Worm (Caenorhabditis elegans) whole organism, young adult: ENCODE results near the gene str-61.

Source experiments
- B0261.1 ChIP-seq: sonication (generic microtip); optimal IDR thresholded peaks from 2 replicates; lab custom pipeline; 2016; ENCODE audit warnings: mild to moderate bottlenecking, missing genetic modification characterization, moderate library complexity, missing compliant biosample characterization
- D2030.7 ChIP-seq: fragments of 200-800 bp; sonication (Bioruptor generic); IDR thresholded peaks from 2 replicates; pipeline ENCODE4 v1.3.6; 2022; ENCODE audit warnings: missing genetic modification reagents, missing genetic modification characterization, missing compliant biosample characterization
- F10E7.11 ChIP-seq: sonication (generic microtip); optimal IDR thresholded peaks from 2 replicates; lab custom pipeline; 2017; ENCODE audit warnings: mild to moderate bottlenecking, missing genetic modification characterization, moderate library complexity, missing compliant biosample characterization
- F22D6.2 ChIP-seq: sonication (generic microtip); optimal IDR thresholded peaks from 2 replicates; lab custom pipeline; 2016; ENCODE audit warnings: mild to moderate bottlenecking, missing genetic modification characterization, missing compliant biosample characterization
- F33H1.4 ChIP-seq: fragments of 200-800 bp; sonication (Bioruptor generic); IDR thresholded peaks from 2 replicates; pipeline ENCODE4 v1.3.6; 2022; ENCODE audit warnings: missing genetic modification reagents, missing genetic modification characterization, missing compliant biosample characterization
- F57A8.1 ChIP-seq: fragments of 200-800 bp; sonication (Bioruptor generic); optimal IDR thresholded peaks from 2 replicates; lab custom pipeline; 2018; ENCODE audit warnings: mild to moderate bottlenecking, missing genetic modification characterization, moderate library complexity, missing compliant biosample characterization
- K12H6.12 ChIP-seq: fragments of 200-800 bp; sonication (Bioruptor generic); optimal IDR thresholded peaks from 2 replicates; lab custom pipeline; 2018; ENCODE audit warnings: mild to moderate bottlenecking, missing genetic modification characterization, missing compliant biosample characterization
- Y53G8AR.9 ChIP-seq: fragments of 200-800 bp; sonication (Bioruptor generic); conservative IDR thresholded peaks from 2 replicates; pipeline ENCODE4 v1.3.6; 2022; ENCODE audit warnings: missing genetic modification reagents, missing genetic modification characterization, missing compliant biosample characterization
- Y67H2A.10 ChIP-seq: fragments of 200-800 bp; sonication (Bioruptor generic); conservative IDR thresholded peaks from 2 replicates; pipeline ENCODE4 v1.3.6; 2022; ENCODE audit warnings: missing genetic modification reagents, missing genetic modification characterization, missing compliant biosample characterization
- aptf-2 ChIP-seq: fragments of 200-800 bp; sonication (Bioruptor generic); conservative IDR thresholded peaks from 2 replicates; pipeline ENCODE4 v1.3.6; 2022; ENCODE audit warnings: missing genetic modification reagents, missing genetic modification characterization, missing compliant biosample characterization
- atf-7 ChIP-seq: sonication (generic microtip); optimal IDR thresholded peaks from 2 replicates; lab custom pipeline; 2017; ENCODE audit warnings: mild to moderate bottlenecking, missing genetic modification characterization, missing compliant biosample characterization
- attf-6 ChIP-seq: fragments of 200-800 bp; sonication (Bioruptor generic); IDR thresholded peaks from 2 replicates; pipeline ENCODE4 v1.3.6; 2022; ENCODE audit warnings: missing genetic modification reagents, missing genetic modification characterization, missing compliant biosample characterization
- ccch-3 ChIP-seq: fragments of 200-800 bp; sonication (Bioruptor generic); optimal IDR thresholded peaks from 2 replicates; lab custom pipeline; 2018; ENCODE audit warnings: mild to moderate bottlenecking, missing genetic modification characterization, missing compliant biosample characterization
- ceh-100 ChIP-seq: fragments of 200-800 bp; sonication (Bioruptor generic); IDR thresholded peaks from 2 replicates; pipeline ENCODE4 v1.3.6; 2022; ENCODE audit warnings: missing genetic modification reagents, missing genetic modification characterization, missing compliant biosample characterization
- ceh-27 ChIP-seq: fragments of 200-800 bp; sonication (Bioruptor generic); optimal IDR thresholded peaks from 2 replicates; lab custom pipeline; 2018; ENCODE audit warnings: mild to moderate bottlenecking, missing genetic modification characterization, moderate library complexity, missing compliant biosample characterization
- ceh-91 ChIP-seq: fragments of 200-800 bp; sonication (Bioruptor generic); IDR thresholded peaks from 2 replicates; pipeline ENCODE4 v1.3.6; 2022; ENCODE audit warnings: missing genetic modification reagents, missing genetic modification characterization, missing compliant biosample characterization
- dox-1 ChIP-seq: fragments of 200-800 bp; sonication (Bioruptor generic); IDR thresholded peaks from 2 replicates; pipeline ENCODE4 v1.3.6; 2022; ENCODE audit warnings: missing genetic modification reagents, missing genetic modification characterization, missing compliant biosample characterization
- dpl-1 ChIP-seq: fragments of 150-350 bp; optimal IDR thresholded peaks from 2 replicates; lab custom pipeline; 2014; ENCODE audit warnings: missing biosample characterization, missing genetic modification reagents, missing genetic modification characterization
- ekl-4 ChIP-seq: fragments of 200-800 bp; sonication (Bioruptor generic); IDR thresholded peaks from 2 replicates; pipeline ENCODE4 v1.3.6; 2022; ENCODE audit warnings: missing genetic modification reagents, missing genetic modification characterization, missing compliant biosample characterization
- ets-4 ChIP-seq: fragments of 200-800 bp; sonication (Bioruptor generic); optimal IDR thresholded peaks from 2 replicates; lab custom pipeline; 2018; ENCODE audit warnings: mild to moderate bottlenecking, missing genetic modification characterization, missing compliant biosample characterization
- hlh-26 ChIP-seq: fragments of 200-800 bp; sonication (Bioruptor generic); conservative IDR thresholded peaks from 2 replicates; pipeline ENCODE4 v1.3.6; 2022; ENCODE audit warnings: missing genetic modification reagents, missing genetic modification characterization, missing compliant biosample characterization
- hmg-1.2 ChIP-seq: fragments of 200-800 bp; sonication (Bioruptor generic); IDR thresholded peaks from 2 replicates; pipeline ENCODE4 v1.3.6; 2022; ENCODE audit warnings: missing genetic modification reagents, missing genetic modification characterization, missing compliant biosample characterization
- lir-1 ChIP-seq: fragments of 200-800 bp; sonication (Bioruptor generic); conservative IDR thresholded peaks from 2 replicates; pipeline ENCODE4 v1.3.6; 2022; ENCODE audit warnings: missing genetic modification reagents, missing genetic modification characterization, missing compliant biosample characterization
- lsy-27 ChIP-seq: sonication (generic microtip); optimal IDR thresholded peaks from 2 replicates; lab custom pipeline; 2017; ENCODE audit warnings: missing genetic modification characterization, mild to moderate bottlenecking, missing compliant biosample characterization, antibody characterized with exemption, missing genotype, borderline replicate concordance; ENCODE audit not compliant: insufficient read depth
- madf-10 ChIP-seq: sonication (generic microtip); optimal IDR thresholded peaks from 2 replicates; lab custom pipeline; 2016; ENCODE audit warnings: mild to moderate bottlenecking, missing genetic modification characterization, missing compliant biosample characterization
- madf-3 ChIP-seq: fragments of 200-800 bp; sonication (Bioruptor generic); IDR thresholded peaks from 2 replicates; pipeline ENCODE4 v1.3.6; 2022; ENCODE audit warnings: missing genetic modification reagents, missing genetic modification characterization, missing compliant biosample characterization
- mxl-1 ChIP-seq: sonication (generic microtip); optimal IDR thresholded peaks from 2 replicates; lab custom pipeline; 2016; ENCODE audit warnings: missing genetic modification characterization, missing compliant biosample characterization
- nfya-2 ChIP-seq: fragments of 200-800 bp; sonication (Bioruptor generic); IDR thresholded peaks from 2 replicates; pipeline ENCODE4 v1.3.6; 2022; ENCODE audit warnings: missing genetic modification reagents, missing genetic modification characterization, missing compliant biosample characterization
- nhr-120 ChIP-seq: fragments of 200-800 bp; sonication (Bioruptor generic); IDR thresholded peaks from 2 replicates; pipeline ENCODE4 v1.3.6; 2022; ENCODE audit warnings: missing genetic modification characterization, missing compliant biosample characterization
- nhr-179 ChIP-seq: sonication (generic microtip); optimal IDR thresholded peaks from 2 replicates; lab custom pipeline; 2016; ENCODE audit warnings: mild to moderate bottlenecking, missing genetic modification characterization, missing compliant biosample characterization
- nhr-80 ChIP-seq: sonication (generic microtip); optimal IDR thresholded peaks from 2 replicates; lab custom pipeline; 2016; ENCODE audit warnings: missing genetic modification characterization, missing compliant biosample characterization
- pbrm-1 ChIP-seq: fragments of 200-800 bp; sonication (Bioruptor generic); IDR thresholded peaks from 2 replicates; pipeline ENCODE4 v1.3.6; 2022; ENCODE audit warnings: missing genetic modification reagents, missing genetic modification characterization, missing compliant biosample characterization
- pha-4 ChIP-seq: fragments of 150-350 bp; sonication (generic microtip); optimal IDR thresholded peaks from 2 replicates; lab custom pipeline; 2014; ENCODE audit warnings: missing biosample characterization, missing genetic modification reagents, missing genetic modification characterization
- rpc-1 ChIP-seq, 2 experiments: fragments of 150-350 bp in 1 of 2; sonication (generic microtip) in 1 of 2; optimal IDR thresholded peaks; 2 replicates each; lab custom pipeline; 2014 to 2018; ENCODE audit warnings: missing biosample characterization in 1 of 2, missing genetic modification characterization in 1 of 2, missing genetic modification reagents in 1 of 2, missing genotype in 1 of 2
- sea-2 ChIP-seq: fragments of 200-800 bp; sonication (Bioruptor generic); IDR thresholded peaks from 2 replicates; pipeline ENCODE4 v1.3.6; 2022; ENCODE audit warnings: missing genetic modification characterization, missing compliant biosample characterization
- snpc-1.1 ChIP-seq: sonication (generic microtip); optimal IDR thresholded peaks from 2 replicates; lab custom pipeline; 2017; ENCODE audit warnings: missing genetic modification characterization, mild to moderate bottlenecking, missing compliant biosample characterization, antibody characterized with exemption, moderate library complexity, missing genotype, missing genetic modification reagents; ENCODE audit not compliant: insufficient read depth
- snpc-1.3 ChIP-seq: sonication (generic microtip); optimal IDR thresholded peaks from 2 replicates; lab custom pipeline; 2017; ENCODE audit warnings: missing genetic modification characterization, mild to moderate bottlenecking, missing compliant biosample characterization, antibody characterized with exemption, moderate library complexity, missing genotype, missing genetic modification reagents; ENCODE audit not compliant: insufficient read depth
- snpc-3.4 ChIP-seq: sonication (generic microtip); optimal IDR thresholded peaks from 2 replicates; lab custom pipeline; 2017; ENCODE audit warnings: missing genetic modification characterization, mild to moderate bottlenecking, missing compliant biosample characterization, antibody characterized with exemption, moderate library complexity, missing genotype, missing genetic modification reagents
- unc-62 ChIP-seq: fragments of 150-350 bp; optimal IDR thresholded peaks from 2 replicates; lab custom pipeline; 2014; ENCODE audit warnings: missing biosample characterization, missing genetic modification reagents, missing genetic modification characterization
- xnd-1 ChIP-seq: sonication (generic microtip); optimal IDR thresholded peaks from 2 replicates; lab custom pipeline; 2016; ENCODE audit warnings: missing genotype, missing genetic modification reagents, missing genetic modification characterization, missing compliant biosample characterization
- zfh-2 ChIP-seq: fragments of 200-800 bp; sonication (Bioruptor generic); conservative IDR thresholded peaks from 2 replicates; pipeline ENCODE4 v1.3.6; 2022; ENCODE audit warnings: missing genetic modification reagents, missing genetic modification characterization, missing compliant biosample characterization
- zim-3 ChIP-seq: sonication (generic microtip); optimal IDR thresholded peaks from 2 replicates; lab custom pipeline; 2017; ENCODE audit warnings: mild to moderate bottlenecking, missing genetic modification characterization, moderate library complexity, missing compliant biosample characterization
- ztf-18 ChIP-seq: sonication (generic microtip); optimal IDR thresholded peaks from 2 replicates; lab custom pipeline; 2016; ENCODE audit warnings: missing genotype, mild to moderate bottlenecking, missing genetic modification characterization, missing compliant biosample characterization
- ztf-22 ChIP-seq: fragments of 200-800 bp; sonication (Bioruptor generic); optimal IDR thresholded peaks from 2 replicates; lab custom pipeline; 2018; ENCODE audit warnings: mild to moderate bottlenecking, missing genetic modification characterization, moderate library complexity, missing compliant biosample characterization
- ztf-28 ChIP-seq: fragments of 200-800 bp; sonication (Bioruptor generic); IDR thresholded peaks from 2 replicates; pipeline ENCODE4 v1.3.6; 2022; ENCODE audit warnings: missing genetic modification reagents, missing genetic modification characterization, missing compliant biosample characterization

Gene str-61

DNA sequence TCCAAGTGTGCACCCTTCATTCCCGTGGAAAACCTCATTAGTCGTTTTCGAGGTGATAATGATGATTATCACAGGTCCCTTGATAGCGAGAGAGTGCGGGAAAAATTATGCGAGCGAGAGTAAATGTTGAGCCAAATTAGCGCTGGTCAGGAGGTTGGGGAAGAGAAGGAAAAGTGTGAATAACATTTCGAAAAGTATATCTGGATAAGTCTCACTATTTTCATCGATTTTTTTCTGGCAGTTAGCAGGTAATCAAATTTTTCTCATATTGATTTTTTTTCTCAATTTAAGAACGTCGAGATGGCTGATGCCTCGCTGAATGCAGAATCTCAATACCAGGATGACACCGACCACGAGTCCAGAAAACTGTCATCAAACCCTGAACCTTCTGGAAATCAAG lies 42.1 kb downstream of the str-61 start, which contains the start of gene W06G6.2:
Gene W06G6.2 (plus strand): TSS at position 301 of the 400 bp plus-strand sequence.
- no peak for TF ChIP-seq snpc-1.3 (tag; lab: Kevin White, UChicago)
- no peak for TF ChIP-seq nhr-120
- no peak for TF ChIP-seq sea-2 (GFP tag; lab: Robert Waterston, UW)
- no peak for TF ChIP-seq ccch-3 (GFP tag; lab: Kevin White, UChicago)
- no peak for TF ChIP-seq F33H1.4 (GFP tag; lab: Robert Waterston, UW)
- no peak for TF ChIP-seq nhr-179 (tag; lab: Kevin White, UChicago)
- no peak for TF ChIP-seq lsy-27 (tag; lab: Kevin White, UChicago)
- no peak for TF ChIP-seq ztf-22 (GFP tag; lab: Kevin White, UChicago)
- TF ChIP-seq aptf-2 (GFP tag; lab: Robert Waterston, UW) = no peak
- TF ChIP-seq ceh-91 (GFP tag; lab: Robert Waterston, UW) = no peak
- TF ChIP-seq ceh-27 (GFP tag; lab: Kevin White, UChicago) = no peak
- no peak for TF ChIP-seq madf-10 (tag; lab: Kevin White, UChicago)
- no peak for TF ChIP-seq Y53G8AR.9
- TF ChIP-seq F22D6.2 = no peak
- TF ChIP-seq ekl-4 (GFP tag; lab: Robert Waterston, UW) = no peak
- TF ChIP-seq nfya-2 (GFP tag; lab: Robert Waterston, UW) = no peak
- no peak for TF ChIP-seq B0261.1

DNA sequence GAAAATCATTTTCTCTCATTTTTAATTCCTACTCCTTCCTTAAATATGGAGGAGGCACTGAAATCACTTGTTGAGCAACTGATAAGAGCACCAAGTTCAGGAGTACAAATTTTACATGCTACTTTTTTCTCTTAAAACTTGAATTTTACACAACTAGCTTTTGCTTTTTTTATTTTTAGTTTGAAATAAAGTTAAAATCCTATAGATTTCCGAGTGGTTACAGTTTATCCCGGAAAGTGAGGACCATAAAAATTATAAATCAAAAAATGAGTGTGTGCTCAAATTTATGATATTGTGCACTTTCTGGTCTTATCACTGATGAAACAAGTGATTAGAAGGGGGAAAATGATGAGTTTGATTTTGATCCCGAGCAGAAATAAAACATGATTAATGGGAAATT lies 43.1 kb downstream of the str-61 start, which contains the start of gene oac-53:
Gene oac-53 (minus strand): TSS at position 9 of the 400 bp plus-strand sequence.
- no peak for TF ChIP-seq zim-3 (tag; lab: Kevin White, UChicago)
- peak; percentile 59 for TF ChIP-seq nhr-80

DNA sequence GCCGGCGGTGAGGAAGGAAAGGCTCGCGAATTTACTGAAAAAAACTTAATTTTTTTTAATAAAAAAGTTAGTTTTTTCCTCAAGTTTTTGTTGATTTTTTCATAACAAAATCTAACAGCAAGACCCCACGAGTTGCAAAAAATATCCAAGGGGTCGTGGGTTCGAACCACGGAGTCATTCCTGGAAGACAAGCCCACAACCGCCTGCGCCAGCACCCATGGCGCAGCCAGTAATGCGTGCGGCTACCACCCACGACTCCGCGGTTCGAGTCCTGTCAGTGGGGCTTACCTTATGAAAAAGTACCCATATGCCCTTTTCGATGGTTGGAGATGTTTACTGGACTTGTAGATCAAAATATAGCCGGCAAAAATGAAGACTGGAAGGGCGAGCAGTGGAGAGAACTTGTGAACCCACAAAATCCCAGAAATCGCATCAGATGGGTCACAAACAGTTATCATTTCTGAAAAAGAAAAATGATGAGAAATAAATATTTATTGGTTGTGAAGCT lies 48.3 kb downstream of the str-61 start, which contains the start of gene Y70C5A.2:
Gene Y70C5A.2 (minus strand): TSS at position 458 of the 508 bp plus-strand sequence.
- TF ChIP-seq K12H6.12 (tag; lab: Kevin White, UChicago) = no peak
- TF ChIP-seq ztf-28 = no peak
- peak; percentile 80 for TF ChIP-seq pbrm-1 (GFP tag; lab: Robert Waterston, UW)
- TF ChIP-seq dox-1 (GFP tag; lab: Robert Waterston, UW) = peak; percentile 10; the same call in 1 of the 2 replicates
- TF ChIP-seq ceh-100 = no peak
- TF ChIP-seq Y53G8AR.9 = no peak
- TF ChIP-seq dpl-1 = no peak
- no peak for TF ChIP-seq unc-62
- TF ChIP-seq ztf-18 = no peak
- TF ChIP-seq snpc-3.4 (tag; lab: Kevin White, UChicago) = no peak
- TF ChIP-seq madf-3 (GFP tag; lab: Robert Waterston, UW) = no peak
- TF ChIP-seq snpc-1.1 = no peak
- no peak for TF ChIP-seq hmg-1.2 (GFP tag; lab: Robert Waterston, UW)
- TF ChIP-seq F10E7.11 (tag; lab: Kevin White, UChicago) = no peak
- no peak for TF ChIP-seq Y67H2A.10 (GFP tag; lab: Robert Waterston, UW)
- no peak for TF ChIP-seq lir-1 (GFP tag; lab: Robert Waterston, UW)
- TF ChIP-seq atf-7 = no peak
- TF ChIP-seq mxl-1 = no peak
- TF ChIP-seq F57A8.1 (GFP tag; lab: Kevin White, UChicago) = no peak
- no peak for TF ChIP-seq xnd-1
- TF ChIP-seq ets-4 (GFP tag; lab: Kevin White, UChicago) = no peak
- TF ChIP-seq zfh-2 (GFP tag; lab: Robert Waterston, UW) = peak; percentile 52
- no peak for TF ChIP-seq rpc-1 (optimal IDR thresholded peaks at IDR 0.05; lab: Kevin White, UChicago)
- TF ChIP-seq rpc-1 (tag; optimal IDR thresholded peaks at IDR 0.05; lab: Kevin White, UChicago) = peak; percentile 21
- TF ChIP-seq D2030.7 = peak; percentile 35; the same call in 1 of the 2 replicates
- TF ChIP-seq attf-6 (GFP tag; lab: Robert Waterston, UW) = 0 out of 2 replicates have a peak, but pooled peaks have one; percentile 51
- TF ChIP-seq hlh-26 (GFP tag; lab: Robert Waterston, UW) = no peak
- TF ChIP-seq nhr-80 = no peak
- no peak for TF ChIP-seq pha-4 (tag; lab: Kevin White, UChicago)
